4 worm cellular contexts compared by ENCODE assay signal in genomic region chrX:14988160-14988559, ce11.
A peak's percentile ranks its signal among the peaks of the same experiment; 100 is the strongest.
TF ChIP-seq lines count a peak whose summit lies in the region.

No protein-coding gene starts in this region.

TF ChIP-seq in whole organism, L1 larva, 84 proteins besides CTCF, POLR2A, EP300 and RAD21:
- TF ChIP-seq fkh-8 (tag; optimal IDR thresholded peaks at IDR 0.05; lab: Kevin White, UChicago) (no peak), snpc-4 (tag; optimal IDR thresholded peaks at IDR 0.05; lab: Kevin White, UChicago) (peak; percentile 83), nhr-237 (tag; optimal IDR thresholded peaks at IDR 0.05; lab: Kevin White, UChicago) (no peak), nhr-85 (tag; lab: Kevin White, UChicago) (peak; percentile 26), sox-4 (tag; optimal IDR thresholded peaks at IDR 0.05; lab: Kevin White, UChicago) (no peak), xbp-1 (tag; optimal IDR thresholded peaks at IDR 0.05; lab: Kevin White, UChicago) (no peak), nhr-90 (tag; optimal IDR thresholded peaks at IDR 0.05; lab: Kevin White, UChicago; ENCODE audit: poor library complexity) (no peak), nhr-12 (tag; optimal IDR thresholded peaks at IDR 0.05; lab: Kevin White, UChicago) (no peak), rnt-1 (tag; optimal IDR thresholded peaks at IDR 0.05; lab: Kevin White, UChicago) (peak; percentile 17)

TF ChIP-seq in whole organism, L2 larva, 48 proteins besides CTCF, POLR2A, EP300 and RAD21:
- no peak for TF ChIP-seq nhr-25 (tag; optimal IDR thresholded peaks at IDR 0.05; lab: Kevin White, UChicago)
- TF ChIP-seq snpc-4 (tag; optimal IDR thresholded peaks at IDR 0.05; lab: Kevin White, UChicago): peak; percentile 74
- TF ChIP-seq ceh-82 (tag; optimal IDR thresholded peaks at IDR 0.05; lab: Kevin White, UChicago): no peak

TF ChIP-seq in whole organism, L3 larva, 47 proteins besides CTCF, POLR2A, EP300 and RAD21:
- no peak for TF ChIP-seq lin-15B (tag; optimal IDR thresholded peaks at IDR 0.05; lab: Kevin White, UChicago)
- TF ChIP-seq tbx-2 (tag; optimal IDR thresholded peaks at IDR 0.05; lab: Kevin White, UChicago): no peak
- peak; percentile 40 for TF ChIP-seq snpc-4 (tag; optimal IDR thresholded peaks at IDR 0.05; lab: Kevin White, UChicago)
TF ChIP-seq in whole organism, L3 larva: peak in this region for 1.

TF ChIP-seq in whole organism, young adult, 124 proteins besides CTCF, POLR2A, EP300 and RAD21:
- TF ChIP-seq mcd-1 (GFP tag; IDR thresholded peaks at IDR 0.05; lab: Robert Waterston, UW) (0 out of 2 replicates have a peak, but pooled peaks have one; percentile 9), zfh-2 (GFP tag; conservative IDR thresholded peaks at IDR 0.05; lab: Robert Waterston, UW) (0 out of 2 replicates have a peak, but pooled peaks have one; percentile 25), K11D2.4 (GFP tag; IDR thresholded peaks at IDR 0.05; lab: Robert Waterston, UW) (no peak), snpc-4 (GFP tag; optimal IDR thresholded peaks at IDR 0.05; lab: Kevin White, UChicago) (peak; percentile 63), snpc-4 (tag; optimal IDR thresholded peaks at IDR 0.05; lab: Kevin White, UChicago) (peak in 2 of 4 experiments; percentile 87 to 90), pha-4 (tag; optimal IDR thresholded peaks at IDR 0.05; lab: Kevin White, UChicago) (no peak), dox-1 (GFP tag; IDR thresholded peaks at IDR 0.05; lab: Robert Waterston, UW) (no peak)

Comparison
In these comparisons a context has a peak if more than half of its experiments do, and no peak if none do; other contexts are left out.
1. Of the 8 proteins assayed by ChIP-seq in both whole organism, young adult and whole organism, L1 larva: peak only in whole organism, young adult: none; only in whole organism, L1 larva: none; in both: snpc-4; in neither: 7.